Fruit fly (Drosophila melanogaster): Measurements from ENCODE around the gene ClC-a.

Gene ClC-a

DNA sequence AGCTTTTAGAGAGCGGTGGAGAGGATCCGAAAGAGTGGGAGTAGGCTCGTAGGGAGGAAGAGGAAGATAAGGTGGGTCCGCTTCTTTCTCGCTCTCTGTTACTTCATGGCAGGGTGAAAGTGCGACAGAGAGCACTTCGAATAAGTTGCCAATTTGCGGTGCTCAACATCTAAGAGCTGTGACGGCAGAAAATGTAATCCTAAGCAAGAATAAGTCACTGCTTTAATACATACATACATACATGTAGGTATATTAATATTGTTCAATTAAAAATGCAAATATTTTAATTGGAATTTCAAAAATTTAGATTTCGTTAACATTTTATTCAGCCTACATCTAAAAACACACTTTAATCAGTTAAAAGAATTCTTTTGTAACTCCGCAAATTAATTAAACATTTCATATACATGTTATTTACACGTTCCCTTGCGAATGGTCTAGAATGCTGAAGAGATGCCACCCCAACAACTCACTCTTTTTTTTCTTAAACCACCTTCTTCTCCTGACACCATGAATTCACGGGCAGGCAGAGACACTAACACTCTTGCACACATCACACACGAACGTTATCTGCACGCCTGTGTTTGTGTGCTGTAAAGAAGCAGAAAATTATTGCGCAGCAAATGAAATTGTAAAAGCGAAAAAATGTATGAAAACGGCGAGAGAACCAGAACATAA, 54.4 kb downstream of the ClC-a start:
- no peak for TF ChIP-seq gl (tag; optimal IDR thresholded peaks at IDR 0.05)
- no peak for TF ChIP-seq CG17806 (tag; optimal IDR thresholded peaks at IDR 0.05)
- TF ChIP-seq CG14655 (GFP tag; optimal IDR thresholded peaks at IDR 0.05): peak; percentile 9
- TF ChIP-seq CG12605 (GFP tag; IDR thresholded peaks at IDR 0.05): no peak
- peak; percentile 4 for TF ChIP-seq Snoo (tag; optimal IDR thresholded peaks at IDR 0.05)
- no peak for TF ChIP-seq fd96Ca (GFP tag; IDR thresholded peaks at IDR 0.05)
- TF ChIP-seq CG4496 (GFP tag; IDR thresholded peaks at IDR 0.05): no peak
- no peak for TF ChIP-seq CG9948 (tag; optimal IDR thresholded peaks at IDR 0.05)
- no peak for TF ChIP-seq Ets98B (GFP tag; IDR thresholded peaks at IDR 0.05)
- peak; percentile 32 for TF ChIP-seq D1 (tag; optimal IDR thresholded peaks at IDR 0.05)
- no peak for TF ChIP-seq rn (GFP tag; IDR thresholded peaks at IDR 0.05)
- peak; percentile 15 for TF ChIP-seq CG15710 (tag; optimal IDR thresholded peaks at IDR 0.05)
- no peak for TF ChIP-seq CG32121 (GFP tag; IDR thresholded peaks at IDR 0.05)
- TF ChIP-seq CG8159 (tag; optimal IDR thresholded peaks at IDR 0.05): peak; percentile 53
- TF ChIP-seq EcR (GFP tag; optimal IDR thresholded peaks at IDR 0.05): no peak
- TF ChIP-seq Pif1B (GFP tag; optimal IDR thresholded peaks at IDR 0.05): peak; percentile 40
- TF ChIP-seq CG13204 (GFP tag; optimal IDR thresholded peaks at IDR 0.05): peak; percentile 28
- TF ChIP-seq CG34367 (tag; optimal IDR thresholded peaks at IDR 0.05): no peak
- peak; percentile 37 for TF ChIP-seq Pif1A (GFP tag; optimal IDR thresholded peaks at IDR 0.05)
- TF ChIP-seq CG8301 (tag; optimal IDR thresholded peaks at IDR 0.05): peak; percentile 23
- no peak for TF ChIP-seq CG10348 (GFP tag; IDR thresholded peaks at IDR 0.05)

DNA sequence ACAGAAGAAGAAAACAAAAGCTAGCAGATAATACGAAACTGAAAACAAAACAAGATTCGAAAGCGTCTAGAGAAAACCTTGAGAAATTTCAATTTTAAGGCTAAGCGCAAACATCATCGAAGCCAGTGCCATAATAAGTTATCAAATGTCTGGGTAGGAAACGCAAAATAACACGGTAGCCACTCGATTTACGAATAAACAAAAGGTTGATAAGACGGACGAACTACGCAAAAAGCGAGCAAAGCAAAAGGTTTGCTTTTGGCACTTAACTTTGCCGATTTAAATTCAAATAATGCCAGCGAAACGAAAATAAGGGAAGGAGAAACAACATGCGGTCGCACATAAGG, 54.9 kb downstream of the ClC-a start:
- TF ChIP-seq CG17806 (tag; optimal IDR thresholded peaks at IDR 0.05) (no peak), rn (GFP tag; IDR thresholded peaks at IDR 0.05) (no peak), D1 (tag; optimal IDR thresholded peaks at IDR 0.05) (no peak), CG13204 (GFP tag; optimal IDR thresholded peaks at IDR 0.05) (no peak), CG8301 (tag; optimal IDR thresholded peaks at IDR 0.05) (no peak), CG4496 (GFP tag; IDR thresholded peaks at IDR 0.05) (no peak), Snoo (tag; optimal IDR thresholded peaks at IDR 0.05) (no peak), CG10348 (GFP tag; IDR thresholded peaks at IDR 0.05) (no peak), EcR (GFP tag; optimal IDR thresholded peaks at IDR 0.05) (no peak), CG9948 (tag; optimal IDR thresholded peaks at IDR 0.05) (no peak), CG12605 (GFP tag; IDR thresholded peaks at IDR 0.05) (no peak), fd96Ca (GFP tag; IDR thresholded peaks at IDR 0.05) (no peak), CG15710 (tag; optimal IDR thresholded peaks at IDR 0.05) (no peak), CG14655 (GFP tag; optimal IDR thresholded peaks at IDR 0.05) (no peak), Pif1A (GFP tag; optimal IDR thresholded peaks at IDR 0.05) (no peak), CG8159 (tag; optimal IDR thresholded peaks at IDR 0.05) (no peak), gl (tag; optimal IDR thresholded peaks at IDR 0.05) (no peak), Ets98B (GFP tag; IDR thresholded peaks at IDR 0.05) (no peak), CG32121 (GFP tag; IDR thresholded peaks at IDR 0.05) (no peak), Pif1B (GFP tag; optimal IDR thresholded peaks at IDR 0.05) (no peak)

DNA sequence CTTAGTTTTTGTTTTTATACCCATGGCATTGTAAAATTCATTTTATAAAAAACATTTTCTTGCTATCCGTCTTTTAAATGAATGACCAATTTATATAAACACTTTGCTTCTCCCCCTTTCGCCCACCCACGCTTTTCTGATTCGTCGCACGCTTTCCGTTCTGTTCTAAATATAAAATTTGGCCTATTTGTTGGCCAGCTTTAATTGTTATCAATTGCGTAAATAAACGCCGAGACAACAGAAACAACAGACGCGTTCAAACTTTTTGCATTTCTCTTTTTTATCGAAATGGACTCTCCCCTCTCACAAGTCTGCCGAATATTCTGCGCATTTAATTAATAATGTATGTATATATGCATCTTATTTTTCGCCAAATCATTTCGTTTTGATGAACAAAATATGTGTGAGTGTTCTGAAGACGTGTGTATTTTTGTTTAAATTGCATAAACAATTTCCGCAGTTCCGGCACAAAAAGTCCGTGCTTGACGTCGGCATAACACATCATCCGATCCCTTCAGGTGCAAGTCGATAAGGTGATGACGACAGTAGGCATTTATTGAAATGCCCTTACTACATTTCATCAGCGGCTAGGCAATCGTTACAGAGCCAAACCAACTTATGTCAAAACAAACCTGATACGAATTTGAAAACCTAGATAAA, 55.7 kb downstream of the ClC-a start:
- TF ChIP-seq Ets98B (GFP tag; IDR thresholded peaks at IDR 0.05): no peak
- no peak for TF ChIP-seq CG4496 (GFP tag; IDR thresholded peaks at IDR 0.05)
- no peak for TF ChIP-seq CG15710 (tag; optimal IDR thresholded peaks at IDR 0.05)
- no peak for TF ChIP-seq EcR (GFP tag; optimal IDR thresholded peaks at IDR 0.05)
- no peak for TF ChIP-seq gl (tag; optimal IDR thresholded peaks at IDR 0.05)
- no peak for TF ChIP-seq CG32121 (GFP tag; IDR thresholded peaks at IDR 0.05)
- no peak for TF ChIP-seq CG8159 (tag; optimal IDR thresholded peaks at IDR 0.05)
- TF ChIP-seq CG9948 (tag; optimal IDR thresholded peaks at IDR 0.05): no peak
- no peak for TF ChIP-seq D1 (tag; optimal IDR thresholded peaks at IDR 0.05)
- TF ChIP-seq rn (GFP tag; IDR thresholded peaks at IDR 0.05): no peak
- no peak for TF ChIP-seq CG10348 (GFP tag; IDR thresholded peaks at IDR 0.05)
- no peak for TF ChIP-seq CG12605 (GFP tag; IDR thresholded peaks at IDR 0.05)
- no peak for TF ChIP-seq CG34367 (tag; optimal IDR thresholded peaks at IDR 0.05)
- no peak for TF ChIP-seq CG13204 (GFP tag; optimal IDR thresholded peaks at IDR 0.05)
- no peak for TF ChIP-seq Pif1A (GFP tag; optimal IDR thresholded peaks at IDR 0.05)
- no peak for TF ChIP-seq Snoo (tag; optimal IDR thresholded peaks at IDR 0.05)

DNA sequence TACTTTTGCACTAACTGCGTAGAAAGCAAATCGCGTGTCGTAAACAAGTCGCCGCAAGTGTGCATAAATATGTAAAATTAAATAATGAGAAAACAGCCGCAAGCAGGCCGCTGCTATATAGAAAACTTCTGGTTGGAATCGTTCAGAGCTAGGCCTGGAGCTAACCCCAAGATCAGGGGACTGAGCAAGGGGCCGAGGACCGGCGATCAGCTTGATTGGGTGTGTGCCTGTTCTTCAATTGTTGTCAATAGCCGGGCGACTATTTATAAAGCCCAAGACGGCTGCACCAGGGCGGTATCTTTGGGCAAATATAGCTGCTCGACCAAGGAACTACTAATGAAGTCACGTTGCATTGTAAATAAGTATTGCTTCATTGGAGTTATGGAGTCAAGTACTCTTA, 56.2 kb downstream of the ClC-a start:
- peak; percentile 30 for TF ChIP-seq EcR (GFP tag; optimal IDR thresholded peaks at IDR 0.05)
- no peak for TF ChIP-seq Snoo (tag; optimal IDR thresholded peaks at IDR 0.05)

DNA sequence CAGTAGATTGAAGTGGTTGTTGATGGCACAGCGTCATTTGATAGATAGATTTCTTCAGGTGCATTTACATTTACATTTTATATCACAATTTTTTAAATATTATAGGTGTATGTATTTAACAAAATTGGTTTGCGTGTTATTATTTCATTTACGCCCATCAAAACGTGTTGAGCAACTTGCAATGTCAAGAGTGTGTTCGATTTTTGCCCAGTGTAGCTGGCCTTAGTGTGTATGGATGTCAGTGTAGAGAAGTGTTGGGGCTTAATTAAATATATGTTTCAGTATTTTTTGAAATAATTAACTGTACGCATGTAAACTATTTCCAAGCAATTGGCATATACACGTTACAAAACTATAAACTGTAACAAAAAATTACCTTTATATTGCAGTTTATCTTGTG, 61.3 kb downstream of the ClC-a start:
- TF ChIP-seq CG17806 (tag; optimal IDR thresholded peaks at IDR 0.05) (peak; percentile 4), CG8159 (tag; optimal IDR thresholded peaks at IDR 0.05) (no peak), fd96Ca (GFP tag; IDR thresholded peaks at IDR 0.05) (no peak)

DNA sequence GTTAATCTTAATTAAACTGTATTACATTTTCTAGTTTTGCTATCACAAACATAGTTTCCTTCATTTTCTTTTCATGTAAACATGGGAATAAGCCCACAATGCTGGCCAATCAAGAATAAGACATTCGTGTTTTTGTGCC, 62.8 kb downstream of the ClC-a start, which contains the start of gene CG43062:
TSS of gene CG43062 (plus strand) at position 40 of the 139 bp plus-strand sequence.
- no peak for TF ChIP-seq CG12605 (GFP tag; IDR thresholded peaks at IDR 0.05)
- TF ChIP-seq D1 (tag; optimal IDR thresholded peaks at IDR 0.05): no peak
- TF ChIP-seq CG8159 (tag; optimal IDR thresholded peaks at IDR 0.05): no peak
- TF ChIP-seq Pif1B (GFP tag; optimal IDR thresholded peaks at IDR 0.05): no peak
- no peak for TF ChIP-seq CG34367 (tag; optimal IDR thresholded peaks at IDR 0.05)
- TF ChIP-seq CG14655 (GFP tag; optimal IDR thresholded peaks at IDR 0.05): no peak
- no peak for TF ChIP-seq rn (GFP tag; IDR thresholded peaks at IDR 0.05)
- no peak for TF ChIP-seq CG17806 (tag; optimal IDR thresholded peaks at IDR 0.05)
- TF ChIP-seq CG8301 (tag; optimal IDR thresholded peaks at IDR 0.05): no peak
- TF ChIP-seq Pif1A (GFP tag; optimal IDR thresholded peaks at IDR 0.05): no peak
- no peak for TF ChIP-seq Snoo (tag; optimal IDR thresholded peaks at IDR 0.05)
- TF ChIP-seq CG4496 (GFP tag; IDR thresholded peaks at IDR 0.05): no peak
- TF ChIP-seq CG32121 (GFP tag; IDR thresholded peaks at IDR 0.05): no peak
- no peak for TF ChIP-seq CG15710 (tag; optimal IDR thresholded peaks at IDR 0.05)
- no peak for TF ChIP-seq CG13204 (GFP tag; optimal IDR thresholded peaks at IDR 0.05)
- no peak for TF ChIP-seq CG10348 (GFP tag; IDR thresholded peaks at IDR 0.05)
- TF ChIP-seq EcR (GFP tag; optimal IDR thresholded peaks at IDR 0.05): no peak
- no peak for TF ChIP-seq CG9948 (tag; optimal IDR thresholded peaks at IDR 0.05)

All from whole organism, pupa.